Fruit fly (Drosophila melanogaster) whole organism, embryonic: ENCODE measurements around the gene slow.

ENCODE experiments used
- CG10366 ChIP-seq: fragments of 200-800 bp; sonication (Bioruptor generic); IDR thresholded peaks from 2 replicates; pipeline ENCODE4 v1.3.6; 2022; ENCODE audit warnings: missing biosample characterization, missing genetic modification characterization
- CG11085 ChIP-seq: fragments of 200-800 bp; sonication (Bioruptor generic); IDR thresholded peaks from 2 replicates; pipeline ENCODE4 v1.3.6; 2022; ENCODE audit warnings: missing biosample characterization, missing genetic modification characterization
- CG11247 ChIP-seq: fragments of 200-800 bp; sonication (Bioruptor generic); IDR thresholded peaks from 2 replicates; pipeline ENCODE4 v1.3.6; 2022; ENCODE audit warnings: missing biosample characterization, missing genetic modification characterization
- CG1233 ChIP-seq: fragments of 200-800 bp; sonication (Bioruptor generic); optimal IDR thresholded peaks from 4 replicates; lab custom pipeline; 2018; ENCODE audit warnings: missing biosample characterization, mild to moderate bottlenecking, missing genetic modification characterization
- CG14050 ChIP-seq: fragments of 200-800 bp; sonication (Bioruptor generic); IDR thresholded peaks from 3 replicates; pipeline ENCODE4 v1.3.6; 2022; ENCODE audit warnings: missing biosample characterization, missing genetic modification characterization
- CG14710 ChIP-seq: fragments of 200-800 bp; sonication (Bioruptor generic); optimal IDR thresholded peaks from 3 replicates; lab custom pipeline; 2019; ENCODE audit warnings: missing biosample characterization, mild to moderate bottlenecking, missing genetic modification characterization, moderate library complexity
- CG16779 ChIP-seq: fragments of 200-800 bp; sonication (Bioruptor generic); IDR thresholded peaks from 2 replicates; pipeline ENCODE4 v1.3.6; 2022; ENCODE audit warnings: missing biosample characterization, missing genetic modification characterization
- CG18011 ChIP-seq: fragments of 200-800 bp; sonication (Bioruptor generic); optimal IDR thresholded peaks from 2 replicates; lab custom pipeline; 2017; ENCODE audit warnings: missing biosample characterization, missing genetic modification characterization, mild to moderate bottlenecking, moderate library complexity, missing genotype
- CG2889 ChIP-seq: fragments of 200-800 bp; sonication (Bioruptor generic); IDR thresholded peaks from 3 replicates; pipeline ENCODE4 v1.3.6; 2022; ENCODE audit warnings: missing biosample characterization, missing genetic modification characterization
- CG31365 ChIP-seq: fragments of 200-800 bp; sonication (Bioruptor generic); optimal IDR thresholded peaks from 2 replicates; lab custom pipeline; 2018; ENCODE audit warnings: missing biosample characterization, mild to moderate bottlenecking, missing genetic modification characterization
- CG4282 ChIP-seq: fragments of 200-800 bp; sonication (Bioruptor generic); optimal IDR thresholded peaks from 2 replicates; lab custom pipeline; 2016; ENCODE audit warnings: missing biosample characterization, missing genetic modification characterization
- CG8924 ChIP-seq: fragments of 200-800 bp; optimal IDR thresholded peaks from 3 replicates; lab custom pipeline; 2019; ENCODE audit warnings: missing biosample characterization, mild to moderate bottlenecking, missing genetic modification characterization, moderate library complexity
- CTCF ChIP-seq: fragments of 200-800 bp; sonication (Bioruptor generic); optimal IDR thresholded peaks from 2 replicates; lab custom pipeline; 2017; ENCODE audit warnings: missing biosample characterization, mild to moderate bottlenecking, missing genetic modification characterization, moderate library complexity
- CkIIα-i1 ChIP-seq: fragments of 200-800 bp; sonication (Bioruptor generic); IDR thresholded peaks from 2 replicates; pipeline ENCODE4 v1.3.6; 2022; ENCODE audit warnings: missing biosample characterization, missing genetic modification characterization
- Deaf1 ChIP-seq: fragments of 200-800 bp; optimal IDR thresholded peaks from 3 replicates; lab custom pipeline; 2019; ENCODE audit warnings: missing biosample characterization, mild to moderate bottlenecking, missing genetic modification characterization, moderate library complexity
- Gug ChIP-seq: fragments of 200-800 bp; sonication (Bioruptor generic); IDR thresholded peaks from 4 replicates; pipeline ENCODE4 v1.3.6; 2022; ENCODE audit warnings: missing biosample characterization, missing genetic modification characterization
- HHEX ChIP-seq: fragments of 200-800 bp; sonication (Bioruptor generic); optimal IDR thresholded peaks from 3 replicates; lab custom pipeline; 2017; ENCODE audit warnings: missing biosample characterization, mild to moderate bottlenecking, missing genetic modification characterization, missing genetic modification reagents
- Jarid2 ChIP-seq: fragments of 200-800 bp; sonication (Bioruptor generic); optimal IDR thresholded peaks from 3 replicates; lab custom pipeline; 2017; ENCODE audit warnings: mild to moderate bottlenecking, missing biosample characterization, missing genetic modification reagents, missing genetic modification characterization
- PHDP ChIP-seq: fragments of 200-800 bp; sonication (Bioruptor generic); optimal IDR thresholded peaks from 3 replicates; lab custom pipeline; 2018; ENCODE audit warnings: missing biosample characterization, mild to moderate bottlenecking, missing genetic modification characterization, moderate library complexity
- Ptx1 ChIP-seq: fragments of 200-800 bp; sonication (Bioruptor generic); IDR thresholded peaks from 2 replicates; pipeline ENCODE4 v1.3.6; 2022; ENCODE audit warnings: missing biosample characterization, missing genetic modification characterization
- Scr ChIP-seq: fragments of 200-800 bp; sonication (Bioruptor generic); IDR thresholded peaks from 2 replicates; pipeline ENCODE4 v1.3.6; 2022; ENCODE audit warnings: missing biosample characterization, missing genetic modification characterization; ENCODE audit not compliant: partially characterized antibody
- Sry-β ChIP-seq: fragments of 200-800 bp; sonication (Bioruptor generic); optimal IDR thresholded peaks from 2 replicates; lab custom pipeline; 2018; ENCODE audit warnings: missing biosample characterization, mild to moderate bottlenecking, missing genetic modification characterization, moderate library complexity
- Stat92E ChIP-seq, 3 experiments: fragments of >200 bp in 2 of 3; fragments of 200-800 bp in 1 of 3; sonication (Bioruptor generic) in 1 of 3; optimal IDR thresholded peaks; 2 replicates each; lab custom pipeline; 2017 to 2019; ENCODE audit warnings: missing biosample characterization in 3 of 3, missing genetic modification characterization in 3 of 3, mild to moderate bottlenecking in 1 of 3, moderate library complexity in 1 of 3
- ab ChIP-seq: fragments of 200-800 bp; sonication (Bioruptor generic); optimal IDR thresholded peaks from 2 replicates; lab custom pipeline; 2016; ENCODE audit warnings: missing biosample characterization, missing genetic modification characterization
- al ChIP-seq: fragments of 200-800 bp; sonication (Bioruptor generic); IDR thresholded peaks from 2 replicates; pipeline ENCODE4 v1.3.6; 2022; ENCODE audit warnings: missing biosample characterization, missing genetic modification characterization
- bab2 ChIP-seq: fragments of 200-800 bp; sonication (Bioruptor generic); optimal IDR thresholded peaks from 2 replicates; lab custom pipeline; 2016; ENCODE audit warnings: missing biosample characterization, missing genetic modification characterization
- bcd ChIP-seq: fragments of 200-800 bp; sonication (Bioruptor generic); optimal IDR thresholded peaks from 2 replicates; lab custom pipeline; 2017; ENCODE audit warnings: missing biosample characterization, mild to moderate bottlenecking, missing genetic modification characterization
- bigmax ChIP-seq: fragments of 200-800 bp; sonication (Bioruptor generic); optimal IDR thresholded peaks from 2 replicates; lab custom pipeline; 2018; ENCODE audit warnings: missing biosample characterization, mild to moderate bottlenecking, missing genetic modification characterization
- cas ChIP-seq: fragments of 200-800 bp; sonication (Bioruptor generic); IDR thresholded peaks from 2 replicates; pipeline ENCODE4 v1.3.6; 2022; ENCODE audit warnings: missing biosample characterization, missing genetic modification characterization
- caup ChIP-seq: fragments of 200-800 bp; sonication (Bioruptor generic); optimal IDR thresholded peaks from 3 replicates; lab custom pipeline; 2017; ENCODE audit warnings: missing biosample characterization, mild to moderate bottlenecking, missing genetic modification characterization, moderate library complexity; ENCODE audit not compliant: severe bottlenecking
- chm ChIP-seq: fragments of 200-800 bp; sonication (Bioruptor generic); IDR thresholded peaks from 2 replicates; pipeline ENCODE4 v1.3.6; 2022; ENCODE audit warnings: missing biosample characterization, missing genetic modification characterization
- esg ChIP-seq: fragments of 200-800 bp; sonication (Bioruptor generic); conservative IDR thresholded peaks from 2 replicates; pipeline ENCODE4 v1.3.6; 2022; ENCODE audit warnings: missing biosample characterization, missing genetic modification characterization
- gfzf ChIP-seq: fragments of 200-800 bp; sonication (Bioruptor generic); optimal IDR thresholded peaks from 2 replicates; lab custom pipeline; 2016; ENCODE audit warnings: missing biosample characterization, mild to moderate bottlenecking, missing genetic modification characterization, moderate library complexity
- gsb-n ChIP-seq: fragments of 200-800 bp; sonication (Bioruptor generic); optimal IDR thresholded peaks from 3 replicates; lab custom pipeline; 2018; ENCODE audit warnings: missing biosample characterization, mild to moderate bottlenecking, missing genetic modification characterization
- hb ChIP-seq: fragments of 200-800 bp; sonication (Bioruptor generic); IDR thresholded peaks from 3 replicates; pipeline ENCODE4 v1.3.6; 2022; ENCODE audit warnings: missing biosample characterization, missing genetic modification characterization; ENCODE audit not compliant: partially characterized antibody
- her ChIP-seq: fragments of 200-800 bp; sonication (Bioruptor generic); optimal IDR thresholded peaks from 2 replicates; lab custom pipeline; 2016; ENCODE audit warnings: missing biosample characterization, missing genetic modification characterization
- hth ChIP-seq: fragments of >200 bp; optimal IDR thresholded peaks from 2 replicates; lab custom pipeline; 2017; ENCODE audit warnings: inconsistent platforms
- inv ChIP-seq: fragments of 200-800 bp; sonication (Bioruptor generic); IDR thresholded peaks from 2 replicates; pipeline ENCODE4 v1.3.6; 2022; ENCODE audit warnings: missing biosample characterization, missing genetic modification characterization; ENCODE audit not compliant: partially characterized antibody
- nmo ChIP-seq: fragments of 200-800 bp; sonication (Bioruptor generic); optimal IDR thresholded peaks from 2 replicates; lab custom pipeline; 2018; ENCODE audit warnings: missing biosample characterization, mild to moderate bottlenecking, missing genetic modification characterization, moderate library complexity
- org-1 ChIP-seq: fragments of 200-800 bp; sonication (Bioruptor generic); optimal IDR thresholded peaks from 2 replicates; lab custom pipeline; 2017; ENCODE audit warnings: missing biosample characterization, missing genetic modification characterization
- p53 ChIP-seq: fragments of 200-800 bp; sonication (Bioruptor generic); optimal IDR thresholded peaks from 2 replicates; lab custom pipeline; 2016; ENCODE audit warnings: missing biosample characterization, missing genetic modification characterization
- pnt ChIP-seq: fragments of 200-800 bp; sonication (Bioruptor generic); optimal IDR thresholded peaks from 3 replicates; lab custom pipeline; 2016; ENCODE audit warnings: missing biosample characterization, missing genetic modification characterization
- pros ChIP-seq: fragments of 200-800 bp; sonication (Bioruptor generic); optimal IDR thresholded peaks from 3 replicates; lab custom pipeline; 2019; ENCODE audit warnings: missing biosample characterization, mild to moderate bottlenecking, missing genetic modification characterization, moderate library complexity
- psq ChIP-seq: fragments of 200-800 bp; sonication (Bioruptor generic); optimal IDR thresholded peaks from 2 replicates; lab custom pipeline; 2017; ENCODE audit warnings: missing biosample characterization, missing genetic modification characterization
- shn ChIP-seq: fragments of 200-800 bp; sonication (Bioruptor generic); optimal IDR thresholded peaks from 3 replicates; lab custom pipeline; 2016; ENCODE audit warnings: missing biosample characterization, missing genetic modification characterization
- stc ChIP-seq: fragments of 200-800 bp; sonication (Bioruptor generic); IDR thresholded peaks from 2 replicates; pipeline ENCODE4 v1.3.6; 2022; ENCODE audit warnings: missing biosample characterization, missing genetic modification characterization
- tio ChIP-seq: fragments of 200-800 bp; sonication (Bioruptor generic); optimal IDR thresholded peaks from 2 replicates; lab custom pipeline; 2017; ENCODE audit warnings: missing biosample characterization, missing genetic modification characterization, inconsistent platforms
- trh ChIP-seq: fragments of 200-800 bp; sonication (Bioruptor generic); optimal IDR thresholded peaks from 2 replicates; lab custom pipeline; 2016; ENCODE audit warnings: missing biosample characterization, missing genetic modification characterization
- vfl ChIP-seq: fragments of 200-800 bp; sonication (Bioruptor generic); optimal IDR thresholded peaks from 2 replicates; lab custom pipeline; 2016; ENCODE audit warnings: missing biosample characterization, missing genetic modification characterization
- vvl ChIP-seq: fragments of 200-800 bp; sonication (Bioruptor generic); IDR thresholded peaks from 2 replicates; pipeline ENCODE4 v1.3.6; 2022; ENCODE audit warnings: missing biosample characterization, missing genetic modification characterization
- wdn ChIP-seq: fragments of 200-800 bp; sonication (Bioruptor generic); IDR thresholded peaks from 2 replicates; pipeline ENCODE4 v1.3.6; 2022; ENCODE audit warnings: missing biosample characterization, missing genetic modification characterization

slow gene

DNA sequence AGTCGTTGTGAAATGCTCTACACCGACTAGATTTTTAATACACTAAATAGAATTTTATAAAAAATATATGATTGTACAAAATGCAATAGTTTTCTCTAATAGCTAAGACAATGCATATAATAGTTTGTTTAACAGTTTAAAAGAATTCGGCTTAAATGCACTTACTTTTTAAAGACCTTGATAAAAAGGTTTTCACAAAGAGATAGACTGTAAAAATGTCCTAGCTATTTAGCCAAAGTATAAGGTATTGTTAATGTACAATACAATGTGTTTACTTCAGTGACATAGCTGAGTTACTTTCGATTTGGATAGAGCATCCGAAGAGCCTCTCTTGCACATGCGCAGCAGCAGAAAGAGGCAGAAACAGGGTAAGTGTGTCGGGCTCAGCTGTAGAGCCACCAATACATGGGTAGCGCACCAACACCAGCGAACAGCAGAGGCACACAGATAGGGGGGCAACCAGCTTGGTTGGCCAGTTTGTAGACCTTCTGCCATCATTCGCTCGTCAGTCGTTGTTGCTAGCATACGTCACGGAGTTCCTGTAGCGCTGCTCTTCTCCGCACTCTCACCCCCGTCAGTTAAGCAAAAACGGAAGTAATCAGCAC is 22.5 kb downstream of the slow start, which contains the start of gene TP53INP (continued):
- TF ChIP-seq CG10366 (peak; percentile 51), CG18011 (peak; percentile 60), pnt (GFP tag; lab: Kevin White, UChicago) (peak; percentile 67), caup (GFP tag; lab: Kevin White, UChicago) (peak; percentile 86), PHDP (tag; lab: Kevin White, UChicago) (peak; percentile 88), hb (GFP tag; lab: Robert Waterston, UW) (no peak), gsb-n (tag; lab: Kevin White, UChicago) (peak; percentile 81), inv (GFP tag; lab: Robert Waterston, UW) (no peak), stc (GFP tag; lab: Robert Waterston, UW) (peak; percentile 66), al (peak; percentile 44; the same call in 1 of the 2 replicates), pros (GFP tag; lab: Kevin White, UChicago) (peak; percentile 30), CG8924 (peak; percentile 96), esg (GFP tag; lab: Robert Waterston, UW) (peak; percentile 83), wdn (GFP tag; lab: Robert Waterston, UW) (no peak), ab (GFP tag; lab: Kevin White, UChicago) (no peak), gfzf (GFP tag; lab: Kevin White, UChicago) (no peak), p53 (GFP tag; lab: Kevin White, UChicago) (no peak), cas (GFP tag; lab: Robert Waterston, UW) (no peak), CG31365 (tag; lab: Kevin White, UChicago) (peak; percentile 33), Ptx1 (GFP tag; lab: Robert Waterston, UW) (peak; percentile 81), CTCF (GFP tag; lab: Kevin White, UChicago) (peak; percentile 33), CG14710 (peak; percentile 91), Deaf1 (tag; lab: Kevin White, UChicago) (peak; percentile 75), CG14050 (peak; percentile 54), her (GFP tag; lab: Kevin White, UChicago) (peak; percentile 74), trh (GFP tag; lab: Kevin White, UChicago) (peak; percentile 79), nmo (GFP tag; lab: Kevin White, UChicago) (peak; percentile 95), CG2889 (no peak), tio (GFP tag; lab: Kevin White, UChicago) (peak; percentile 90), Gug (GFP tag; lab: Robert Waterston, UW) (no peak; the same call in 2 of the 4 replicates), CkIIα-i1 (GFP tag; lab: Robert Waterston, UW) (no peak), bab2 (GFP tag; lab: Kevin White, UChicago) (peak; percentile 62), CG11085 (GFP tag; lab: Robert Waterston, UW) (no peak), CG4282 (GFP tag; lab: Kevin White, UChicago) (no peak), shn (GFP tag; lab: Kevin White, UChicago) (peak; percentile 60), bcd (peak; percentile 86), psq (GFP tag; lab: Kevin White, UChicago) (peak; percentile 46), bigmax (GFP tag; lab: Kevin White, UChicago) (no peak), Sry-β (peak; percentile 45), CG11247 (GFP tag; lab: Robert Waterston, UW) (0 out of 2 replicates have a peak, but pooled peaks have one; percentile 28), CG16779 (peak; percentile 61; the same call in 1 of the 2 replicates), vvl (GFP tag; lab: Robert Waterston, UW) (peak; percentile 80), Scr (GFP tag; lab: Robert Waterston, UW) (no peak; the same call in none of the 2 replicates), hth (lab: Kevin White, UChicago) (no peak), HHEX (peak; percentile 84), vfl (GFP tag; lab: Kevin White, UChicago) (peak; percentile 47), chm (GFP tag; lab: Robert Waterston, UW) (peak; percentile 62), Stat92E (GFP tag; optimal IDR thresholded peaks at IDR 0.05; lab: Kevin White, UChicago) (peak in 1 of 3 experiments; percentile 66), org-1 (GFP tag; lab: Kevin White, UChicago) (peak; percentile 91), CG1233 (GFP tag; lab: Kevin White, UChicago) (peak; percentile 79), Jarid2 (GFP tag; lab: Kevin White, UChicago) (peak; percentile 68)
